Worm (Caenorhabditis elegans): ENCODE data around the gene H11E01.3.

H11E01.3 gene

DNA sequence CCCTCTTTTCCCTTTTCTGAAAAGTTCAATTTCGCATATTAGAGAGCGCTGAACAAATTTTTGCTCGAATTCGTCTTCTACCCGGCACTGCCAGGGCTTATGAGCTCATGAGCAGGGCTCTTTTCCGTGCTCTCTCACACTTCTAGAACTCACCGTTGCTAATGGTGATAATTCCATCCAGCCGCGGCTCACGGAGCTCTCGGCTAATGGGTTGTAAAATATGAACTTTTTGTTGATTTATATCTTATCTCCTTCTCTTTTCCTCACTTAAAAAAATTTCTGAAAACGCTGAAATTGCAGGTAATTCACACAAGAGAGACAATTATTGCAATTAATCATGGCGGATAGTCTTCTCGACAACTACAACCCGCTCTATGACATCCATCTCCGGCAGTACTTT, at the start of gene H11E01.3:
Gene H11E01.3, plus strand, starts transcription at position 301 of the 400 bp plus-strand sequence.
- TF ChIP-seq lin-32 (GFP tag; optimal IDR thresholded peaks at IDR 0.05) = no peak
- TF ChIP-seq nhr-237 (tag; optimal IDR thresholded peaks at IDR 0.05) = no peak
- no peak for TF ChIP-seq nhr-76 (tag; optimal IDR thresholded peaks at IDR 0.05)
- no peak for TF ChIP-seq hlh-1 (tag; optimal IDR thresholded peaks at IDR 0.05)
- TF ChIP-seq cnd-1 (tag; optimal IDR thresholded peaks at IDR 0.05) = no peak
- TF ChIP-seq ham-2 (GFP tag; optimal IDR thresholded peaks at IDR 0.05) = no peak
- no peak for TF ChIP-seq snpc-4 (tag; optimal IDR thresholded peaks at IDR 0.05)
- TF ChIP-seq tbx-8 (GFP tag; optimal IDR thresholded peaks at IDR 0.05) = no peak
- no peak for TF ChIP-seq ztf-11 (tag; optimal IDR thresholded peaks at IDR 0.05)
- TF ChIP-seq unc-120 (tag; optimal IDR thresholded peaks at IDR 0.05; ENCODE audit: poor library complexity, severe bottlenecking) = no peak
- no peak for TF ChIP-seq lin-13 (tag; optimal IDR thresholded peaks at IDR 0.05)
- TF ChIP-seq mls-2 (tag; optimal IDR thresholded peaks at IDR 0.05) = no peak
- TF ChIP-seq mab-5 (tag; optimal IDR thresholded peaks at IDR 0.05) = no peak
- TF ChIP-seq drap-1 (GFP tag; optimal IDR thresholded peaks at IDR 0.05) = no peak
- no peak for TF ChIP-seq zip-8 (tag; optimal IDR thresholded peaks at IDR 0.05)

DNA sequence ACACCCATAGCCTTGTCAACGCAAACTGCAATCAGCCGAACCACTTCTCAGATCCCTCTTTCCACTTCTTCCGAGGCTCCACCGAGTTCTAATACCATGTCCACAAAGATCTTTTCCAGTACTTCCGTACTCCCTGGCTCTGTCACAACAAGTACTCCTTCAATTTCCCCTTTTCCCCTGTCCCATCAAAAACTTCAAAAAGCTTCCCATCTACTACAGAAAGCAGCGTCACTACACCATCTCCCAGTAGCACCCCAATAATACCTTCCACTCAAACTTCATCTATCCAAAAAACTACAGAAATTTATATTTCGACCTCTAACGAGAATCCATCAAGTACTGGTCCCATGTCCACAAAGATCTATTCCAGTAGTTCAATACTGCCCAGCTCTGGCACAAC, 47.8 kb upstream of the H11E01.3 start:
- no peak for TF ChIP-seq lin-13 (tag; optimal IDR thresholded peaks at IDR 0.05)
- no peak for TF ChIP-seq ztf-11 (tag; optimal IDR thresholded peaks at IDR 0.05)
- no peak for TF ChIP-seq ceh-39 (tag; optimal IDR thresholded peaks at IDR 0.05)
- TF ChIP-seq unc-120 (tag; optimal IDR thresholded peaks at IDR 0.05; ENCODE audit: poor library complexity, severe bottlenecking) = no peak
- no peak for TF ChIP-seq nhr-76 (tag; optimal IDR thresholded peaks at IDR 0.05)
- no peak for TF ChIP-seq lsy-2 (tag; optimal IDR thresholded peaks at IDR 0.05)
- no peak for TF ChIP-seq sptf-1 (tag; optimal IDR thresholded peaks at IDR 0.05)
- TF ChIP-seq tbx-8 (GFP tag; optimal IDR thresholded peaks at IDR 0.05) = no peak
- TF ChIP-seq drap-1 (GFP tag; optimal IDR thresholded peaks at IDR 0.05) = no peak
- TF ChIP-seq nhr-2 (tag; optimal IDR thresholded peaks at IDR 0.05) = no peak
- no peak for TF ChIP-seq unc-62 (GFP tag; optimal IDR thresholded peaks at IDR 0.05)
- TF ChIP-seq nhr-237 (tag; optimal IDR thresholded peaks at IDR 0.05) = no peak
- no peak for TF ChIP-seq nhr-12 (tag; optimal IDR thresholded peaks at IDR 0.05)
- TF ChIP-seq mab-5 (tag; optimal IDR thresholded peaks at IDR 0.05) = no peak
- TF ChIP-seq flh-1 (GFP tag; optimal IDR thresholded peaks at IDR 0.05) = no peak

- TF ChIP-seq hlh-1 (tag; optimal IDR thresholded peaks at IDR 0.05) (no peak), M03D4.4 (tag; optimal IDR thresholded peaks at IDR 0.05) (no peak), ceh-39 (tag; optimal IDR thresholded peaks at IDR 0.05) (no peak), elt-1 (tag; optimal IDR thresholded peaks at IDR 0.05; ENCODE audit: borderline replicate concordance, insufficient read depth) (no peak), snpc-4 (tag; optimal IDR thresholded peaks at IDR 0.05) (no peak), mls-2 (tag; optimal IDR thresholded peaks at IDR 0.05) (no peak), nhr-237 (tag; optimal IDR thresholded peaks at IDR 0.05) (no peak), mep-1 (tag; optimal IDR thresholded peaks at IDR 0.05) (no peak), lsy-2 (tag; optimal IDR thresholded peaks at IDR 0.05) (no peak), sem-2 (GFP tag; optimal IDR thresholded peaks at IDR 0.05) (no peak), nhr-12 (tag; optimal IDR thresholded peaks at IDR 0.05) (no peak), unc-62 (GFP tag; optimal IDR thresholded peaks at IDR 0.05) (no peak), ztf-11 (tag; optimal IDR thresholded peaks at IDR 0.05) (no peak), lin-32 (GFP tag; optimal IDR thresholded peaks at IDR 0.05) (no peak), drap-1 (GFP tag; optimal IDR thresholded peaks at IDR 0.05) (no peak), unc-39 (tag; optimal IDR thresholded peaks at IDR 0.05) (no peak)
Measured at ce11 chrX:1568377-1568776, 36.3 kb upstream of the H11E01.3 start, which contains the start of gene H02F09.3. Gene H02F09.3 (plus strand): TSS chrX:1568677.

- TF ChIP-seq tbx-8 (GFP tag; optimal IDR thresholded peaks at IDR 0.05) (no peak), sem-2 (GFP tag; optimal IDR thresholded peaks at IDR 0.05) (no peak), pha-4 (tag; optimal IDR thresholded peaks at IDR 0.05) (no peak), nhr-12 (tag; optimal IDR thresholded peaks at IDR 0.05) (no peak), nhr-28 (tag; optimal IDR thresholded peaks at IDR 0.05) (no peak), mab-5 (tag; optimal IDR thresholded peaks at IDR 0.05) (no peak), nhr-237 (tag; optimal IDR thresholded peaks at IDR 0.05) (no peak), bed-3 (GFP tag; optimal IDR thresholded peaks at IDR 0.05) (no peak), elt-1 (tag; optimal IDR thresholded peaks at IDR 0.05; ENCODE audit: borderline replicate concordance, insufficient read depth) (no peak), unc-39 (tag; optimal IDR thresholded peaks at IDR 0.05) (no peak), ces-1 (GFP tag; optimal IDR thresholded peaks at IDR 0.05) (no peak), ham-2 (GFP tag; optimal IDR thresholded peaks at IDR 0.05) (no peak), nhr-76 (tag; optimal IDR thresholded peaks at IDR 0.05) (no peak), ztf-11 (tag; optimal IDR thresholded peaks at IDR 0.05) (no peak), blmp-1 (tag; optimal IDR thresholded peaks at IDR 0.05) (no peak), nhr-2 (tag; optimal IDR thresholded peaks at IDR 0.05) (no peak), zip-8 (tag; optimal IDR thresholded peaks at IDR 0.05) (no peak)
Measured at ce11 chrX:1571949-1572348, 32.8 kb upstream of the H11E01.3 start, which contains the start of gene H02F09.2. Gene H02F09.2 (plus strand): TSS chrX:1572249.

All from whole organism, mixed stage, embryonic.